Fruit fly (Drosophila melanogaster) whole organism, wandering third instar larva: ENCODE data around the gene Pvf1.

Experiments
- Abd-B ChIP-seq: fragments of >200 bp; optimal IDR thresholded peaks from 2 replicates; lab custom pipeline; 2017; ENCODE audit warnings: missing biosample characterization, missing genetic modification characterization
- CG9705 ChIP-seq: fragments of 200-800 bp; sonication (Bioruptor generic); optimal IDR thresholded peaks from 2 replicates; lab custom pipeline; 2018; ENCODE audit warnings: missing biosample characterization, mild to moderate bottlenecking, missing genetic modification characterization
- CrebA ChIP-seq: fragments of 200-800 bp; sonication (Bioruptor generic); optimal IDR thresholded peaks from 2 replicates; lab custom pipeline; 2016; ENCODE audit warnings: missing biosample characterization, mild to moderate bottlenecking, missing genetic modification characterization, borderline replicate concordance
- Dif ChIP-seq: fragments of 200-275, 200-300 bp; sonication (Bioruptor generic); optimal IDR thresholded peaks from 2 replicates; lab custom pipeline; 2018; ENCODE audit warnings: missing biosample characterization, missing genetic modification characterization; ENCODE audit not compliant: partially characterized antibody
- GATAd ChIP-seq: sonication (Bioruptor generic); optimal IDR thresholded peaks from 2 replicates; lab custom pipeline; 2016; ENCODE audit warnings: missing biosample characterization, missing genetic modification characterization
- HLH106 ChIP-seq: fragments of 200-800 bp; optimal IDR thresholded peaks from 3 replicates; lab custom pipeline; 2019; ENCODE audit warnings: missing biosample characterization, mild to moderate bottlenecking, missing genetic modification characterization, moderate library complexity
- Hnf4 ChIP-seq: fragments of 200-800 bp; sonication (Bioruptor generic); optimal IDR thresholded peaks from 2 replicates; lab custom pipeline; 2016; ENCODE audit warnings: missing biosample characterization, mild to moderate bottlenecking, missing genetic modification characterization
- Hr78 ChIP-seq: fragments of >200 bp; optimal IDR thresholded peaks from 2 replicates; lab custom pipeline; 2017; ENCODE audit warnings: missing biosample characterization, missing genetic modification characterization
- Jra ChIP-seq: sonication (Bioruptor generic); optimal IDR thresholded peaks from 2 replicates; lab custom pipeline; 2016; ENCODE audit warnings: missing biosample characterization, missing genetic modification characterization
- Mio ChIP-seq: sonication (Bioruptor generic); optimal IDR thresholded peaks from 2 replicates; lab custom pipeline; 2016; ENCODE audit warnings: missing biosample characterization, missing genetic modification characterization
- Myc ChIP-seq: fragments of >200 bp; optimal IDR thresholded peaks from 2 replicates; lab custom pipeline; 2017
- N ChIP-seq: fragments of >200 bp; optimal IDR thresholded peaks from 2 replicates; lab custom pipeline; 2018; ENCODE audit warnings: missing biosample characterization, missing external identifiers, missing genetic modification characterization
- OdsH ChIP-seq: fragments of 200-800 bp; sonication (Bioruptor generic); optimal IDR thresholded peaks from 2 replicates; lab custom pipeline; 2016; ENCODE audit warnings: missing biosample characterization, mild to moderate bottlenecking, missing genetic modification characterization
- Rel ChIP-seq, 2 experiments: fragments of 200-800 bp; sonication (Bioruptor generic) in 1 of 2; optimal IDR thresholded peaks; 2 replicates in 1 of 2; 3 replicates in 1 of 2; lab custom pipeline; 2016 to 2019; ENCODE audit warnings: mild to moderate bottlenecking in 2 of 2, missing biosample characterization in 2 of 2, missing genetic modification characterization in 2 of 2, moderate library complexity in 1 of 2
- Sp1 ChIP-seq: fragments of 200-800 bp; sonication (Bioruptor generic); optimal IDR thresholded peaks from 3 replicates; lab custom pipeline; 2019; ENCODE audit warnings: missing biosample characterization, mild to moderate bottlenecking, missing genetic modification characterization, moderate library complexity
- Vsx2 ChIP-seq: fragments of 200-300, 225-300 bp; sonication (Bioruptor generic); optimal IDR thresholded peaks from 2 replicates; lab custom pipeline; 2018; ENCODE audit warnings: missing biosample characterization, missing genetic modification characterization; ENCODE audit not compliant: partially characterized antibody
- br ChIP-seq: fragments of 200-800 bp; sonication (Bioruptor generic); optimal IDR thresholded peaks from 2 replicates; lab custom pipeline; 2016; ENCODE audit warnings: missing biosample characterization, missing genetic modification characterization
- brk ChIP-seq: fragments of 200-800 bp; sonication (Bioruptor generic); optimal IDR thresholded peaks from 2 replicates; lab custom pipeline; 2016; ENCODE audit warnings: missing biosample characterization, mild to moderate bottlenecking, missing genetic modification characterization
- dl ChIP-seq, 2 experiments: fragments of 175-275, 200-275 bp in 1 of 2; fragments of 200-275 bp in 1 of 2; sonication (Bioruptor generic); optimal IDR thresholded peaks; lab custom pipeline; 2018; ENCODE audit warnings: mild to moderate bottlenecking in 2 of 2, missing biosample characterization in 2 of 2, missing genetic modification characterization in 2 of 2, moderate library complexity in 2 of 2; ENCODE audit not compliant: partially characterized antibody in 2 of 2, insufficient read depth in 1 of 2
- dmrt93B ChIP-seq: fragments of 200-800 bp; sonication (Bioruptor generic); optimal IDR thresholded peaks from 2 replicates; lab custom pipeline; 2018; ENCODE audit warnings: missing biosample characterization, mild to moderate bottlenecking, missing genetic modification characterization
- dsf ChIP-seq: sonication (Bioruptor generic); optimal IDR thresholded peaks from 2 replicates; lab custom pipeline; 2016; ENCODE audit warnings: missing biosample characterization, missing genetic modification characterization, borderline replicate concordance
- ey ChIP-seq: fragments of 200-800 bp; sonication (Bioruptor generic); optimal IDR thresholded peaks from 2 replicates; lab custom pipeline; 2016; ENCODE audit warnings: missing biosample characterization, missing genetic modification characterization
- foxo ChIP-seq, 2 experiments: fragments of 200-800 bp; sonication (Bioruptor generic); optimal IDR thresholded peaks; 2 replicates in 1 of 2; 3 replicates in 1 of 2; lab custom pipeline; 2016 to 2017; ENCODE audit warnings: missing biosample characterization in 2 of 2, missing genetic modification characterization in 2 of 2
- fru ChIP-seq: fragments of 200-800 bp; sonication (Bioruptor generic); optimal IDR thresholded peaks from 3 replicates; lab custom pipeline; 2016; ENCODE audit warnings: missing biosample characterization, mild to moderate bottlenecking, missing genetic modification characterization
- h ChIP-seq: fragments of 200-800 bp; sonication (Bioruptor generic); optimal IDR thresholded peaks from 3 replicates; lab custom pipeline; 2016; ENCODE audit warnings: missing biosample characterization, mild to moderate bottlenecking, missing genetic modification characterization
- jim ChIP-seq: fragments of 175-275, 200-325 bp; sonication (Bioruptor generic); optimal IDR thresholded peaks from 2 replicates; lab custom pipeline; 2016; ENCODE audit warnings: missing biosample characterization, mild to moderate bottlenecking, missing genetic modification characterization
- lola ChIP-seq: fragments of >200 bp; optimal IDR thresholded peaks from 2 replicates; lab custom pipeline; 2017; ENCODE audit warnings: missing biosample characterization, missing genetic modification characterization
- psq ChIP-seq: fragments of 200-800 bp; sonication (Bioruptor generic); optimal IDR thresholded peaks from 3 replicates; lab custom pipeline; 2017; ENCODE audit warnings: missing biosample characterization, mild to moderate bottlenecking, missing genetic modification characterization, moderate library complexity
- rgr ChIP-seq: fragments of 200-800 bp; sonication (Bioruptor generic); optimal IDR thresholded peaks from 3 replicates; lab custom pipeline; 2016; ENCODE audit warnings: missing biosample characterization, mild to moderate bottlenecking, missing genetic modification characterization
- sage ChIP-seq: fragments of 200-800 bp; sonication (Bioruptor generic); optimal IDR thresholded peaks from 2 replicates; lab custom pipeline; 2016; ENCODE audit warnings: missing biosample characterization, mild to moderate bottlenecking, missing genetic modification characterization
- sv ChIP-seq: fragments of 200-800 bp; sonication (Bioruptor generic); optimal IDR thresholded peaks from 3 replicates; lab custom pipeline; 2016; ENCODE audit warnings: missing biosample characterization, missing genetic modification characterization
- usp ChIP-seq: fragments of >200 bp; optimal IDR thresholded peaks from 2 replicates; lab custom pipeline; 2017; ENCODE audit warnings: missing biosample characterization, missing genetic modification characterization
- woc ChIP-seq: sonication (Bioruptor generic); optimal IDR thresholded peaks from 2 replicates; lab custom pipeline; 2016; ENCODE audit warnings: missing biosample characterization, mild to moderate bottlenecking, missing genetic modification characterization

Pvf1 gene

dm6 chrX:18788143-18788745, 44.2 kb upstream of the Pvf1 start, which contains the start of the genes CG6961 and S6KL:
TSS of gene CG6961 (minus strand) at chrX:18788210.
TSS of gene S6KL (plus strand) at chrX:18788464.
- TF ChIP-seq dl (GFP tag; optimal IDR thresholded peaks at IDR 0.05; lab: Kevin White, UChicago; ENCODE audit: insufficient read depth in 1 of 2, partially characterized antibody in 2 of 2) (no peak), Rel (GFP tag; optimal IDR thresholded peaks at IDR 0.05; lab: Kevin White, UChicago) (no peak), Rel (tag; optimal IDR thresholded peaks at IDR 0.05; lab: Kevin White, UChicago) (peak; percentile 14), foxo (GFP tag; optimal IDR thresholded peaks at IDR 0.05; lab: Kevin White, UChicago) (no peak), Hr78 (GFP tag; lab: Kevin White, UChicago) (peak; percentile 67), Dif (GFP tag; lab: Kevin White, UChicago) (no peak), Jra (GFP tag; lab: Kevin White, UChicago) (no peak), Vsx2 (GFP tag; lab: Kevin White, UChicago) (no peak), HLH106 (tag; lab: Kevin White, UChicago) (peak; percentile 7), sv (GFP tag; lab: Kevin White, UChicago) (no peak), Abd-B (GFP tag; lab: Kevin White, UChicago) (peak; percentile 39), woc (GFP tag; lab: Kevin White, UChicago) (peak; percentile 10), N (GFP tag; lab: Kevin White, UChicago) (peak; percentile 95), GATAd (GFP tag; lab: Kevin White, UChicago) (no peak), h (peak; percentile 10), sage (GFP tag; lab: Kevin White, UChicago) (no peak)

- TF ChIP-seq Jra (GFP tag; lab: Kevin White, UChicago) = peak; percentile 29
- peak; percentile 43 for TF ChIP-seq Sp1 (GFP tag; lab: Kevin White, UChicago)
- no peak for TF ChIP-seq Rel (GFP tag; optimal IDR thresholded peaks at IDR 0.05; lab: Kevin White, UChicago)
- TF ChIP-seq Rel (tag; optimal IDR thresholded peaks at IDR 0.05; lab: Kevin White, UChicago) = peak; percentile 13
- TF ChIP-seq dmrt93B (GFP tag; lab: Kevin White, UChicago) = peak; percentile 12
- TF ChIP-seq br (GFP tag; lab: Kevin White, UChicago) = peak; percentile 59
- no peak for TF ChIP-seq brk (GFP tag; lab: Kevin White, UChicago)
- peak; percentile 42 for TF ChIP-seq OdsH
- peak; percentile 50 for TF ChIP-seq rgr (GFP tag; lab: Kevin White, UChicago)
- TF ChIP-seq jim (GFP tag; lab: Kevin White, UChicago) = no peak
- TF ChIP-seq foxo (GFP tag; optimal IDR thresholded peaks at IDR 0.05; lab: Kevin White, UChicago) = peak in 1 of 2 experiments; percentile 29
- peak; percentile 52 for TF ChIP-seq sv (GFP tag; lab: Kevin White, UChicago)
- no peak for TF ChIP-seq CrebA (GFP tag; lab: Kevin White, UChicago)
- peak; percentile 55 for TF ChIP-seq ey (GFP tag; lab: Kevin White, UChicago)
- peak; percentile 14 for TF ChIP-seq HLH106 (tag; lab: Kevin White, UChicago)
- TF ChIP-seq Hnf4 (GFP tag; lab: Kevin White, UChicago) = peak; percentile 27
- TF ChIP-seq psq = peak; percentile 53
- TF ChIP-seq dsf (GFP tag; lab: Kevin White, UChicago) = no peak
- TF ChIP-seq Myc (lab: Kevin White, UChicago) = no peak
- peak; percentile 59 for TF ChIP-seq woc (GFP tag; lab: Kevin White, UChicago)
- no peak for TF ChIP-seq GATAd (GFP tag; lab: Kevin White, UChicago)
- TF ChIP-seq h = peak; percentile 27
- TF ChIP-seq fru = peak; percentile 68
- no peak for TF ChIP-seq lola (GFP tag; lab: Kevin White, UChicago)
Observed at dm6 chrX:18789353-18790210, 42.9 kb upstream of the Pvf1 start.

dm6 chrX:18791368-18791767, 41.1 kb upstream of the Pvf1 start, which contains the start of gene Atg101:
TSS of gene Atg101 (plus strand) at chrX:18791668.
- TF ChIP-seq CG9705 (no peak), Myc (lab: Kevin White, UChicago) (no peak), Mio (GFP tag; lab: Kevin White, UChicago) (no peak), sv (GFP tag; lab: Kevin White, UChicago) (no peak), Hr78 (GFP tag; lab: Kevin White, UChicago) (no peak), h (no peak), lola (GFP tag; lab: Kevin White, UChicago) (no peak), Dif (GFP tag; lab: Kevin White, UChicago) (no peak), N (GFP tag; lab: Kevin White, UChicago) (no peak), CrebA (GFP tag; lab: Kevin White, UChicago) (no peak), dsf (GFP tag; lab: Kevin White, UChicago) (no peak), usp (GFP tag; lab: Kevin White, UChicago) (no peak), OdsH (no peak), jim (GFP tag; lab: Kevin White, UChicago) (no peak), Vsx2 (GFP tag; lab: Kevin White, UChicago) (no peak), Abd-B (GFP tag; lab: Kevin White, UChicago) (no peak)
- TF ChIP-seq, all 38 proteins: peak for 0
